Worm (Caenorhabditis elegans): ENCODE data around the gene H43I07.4.

H43I07.4 gene

ce11 chrV:4260090-4260489, 44.1 kb downstream of the H43I07.4 start, which contains the start of gene srt-3:
Gene srt-3, minus strand, starts transcription at chrV:4260190.
- TF ChIP-seq nhr-25 (tag; optimal IDR thresholded peaks at IDR 0.05; ENCODE audit: borderline replicate concordance, insufficient read depth) (no peak), nhr-11 (tag; optimal IDR thresholded peaks at IDR 0.05) (no peak), zip-2 (tag; optimal IDR thresholded peaks at IDR 0.05) (no peak), unc-130 (GFP tag; optimal IDR thresholded peaks at IDR 0.05) (no peak), ceh-32 (tag; optimal IDR thresholded peaks at IDR 0.05; ENCODE audit: poor library complexity) (no peak), php-3 (GFP tag; IDR thresholded peaks at IDR 0.05) (no peak), zip-11 (GFP tag; IDR thresholded peaks at IDR 0.05) (no peak), ama-1 (optimal IDR thresholded peaks at IDR 0.05) (no peak), mxl-3 (GFP tag; optimal IDR thresholded peaks at IDR 0.05) (no peak), dpl-1 (GFP tag; optimal IDR thresholded peaks at IDR 0.05) (no peak), mdt-29 (GFP tag; IDR thresholded peaks at IDR 0.05) (no peak), attf-4 (tag; optimal IDR thresholded peaks at IDR 0.05) (no peak), dmd-8 (GFP tag; IDR thresholded peaks at IDR 0.05) (no peak), Y105C5A.15 (GFP tag; IDR thresholded peaks at IDR 0.05) (no peak), aly-2 (tag; optimal IDR thresholded peaks at IDR 0.05) (no peak), lin-1 (GFP tag; IDR thresholded peaks at IDR 0.05) (no peak), tag-97 (GFP tag; IDR thresholded peaks at IDR 0.05) (no peak), ces-1 (GFP tag; optimal IDR thresholded peaks at IDR 0.05) (no peak)

ce11 chrV:4261385-4261784, 45.4 kb downstream of the H43I07.4 start:
- no peak for TF ChIP-seq cey-2 (tag; optimal IDR thresholded peaks at IDR 0.05; ENCODE audit: borderline replicate concordance, insufficient read depth)
- peak in 1 of 2 experiments; percentile 92 for TF ChIP-seq unc-62 (GFP tag; optimal IDR thresholded peaks at IDR 0.05 in 1 of 2)
- no peak for TF ChIP-seq unc-62 (tag; optimal IDR thresholded peaks at IDR 0.05)
- TF ChIP-seq Y75B8A.6 (GFP tag; IDR thresholded peaks at IDR 0.05), result no peak
- TF ChIP-seq ceh-20 (GFP tag; IDR thresholded peaks at IDR 0.05), result no peak
- TF ChIP-seq F49E8.2 (tag; optimal IDR thresholded peaks at IDR 0.05; ENCODE audit: borderline replicate concordance), result no peak
- no peak for TF ChIP-seq nhr-42 (GFP tag; IDR thresholded peaks at IDR 0.05)
- TF ChIP-seq vab-7 (GFP tag; IDR thresholded peaks at IDR 0.05), result no peak

- peak; percentile 46 for TF ChIP-seq aha-1 (tag)
- TF ChIP-seq lir-3 (tag; optimal IDR thresholded peaks at IDR 0.05), result no peak
These were observed 48.6 kb downstream of the H43I07.4 start, which contains the start of gene srt-35 for ce11 chrV:4264516-4264915. Gene srt-35, minus strand, starts transcription at chrV:4264616.
